Worm (Caenorhabditis elegans): ENCODE results near the gene aakb-1.

aakb-1 gene

ce11 chrX:13716313-13716712 is 39.3 kb upstream of the aakb-1 start (continued):
- TF ChIP-seq Y79H2A.3 (GFP tag; conservative IDR thresholded peaks at IDR 0.05) = no peak
- TF ChIP-seq lin-26 (GFP tag; IDR thresholded peaks at IDR 0.05) = peak; percentile 75; the same call in 1 of the 2 replicates
- TF ChIP-seq nhr-90 (tag; optimal IDR thresholded peaks at IDR 0.05) = peak; percentile 25
- no peak for TF ChIP-seq hlh-26 (GFP tag; conservative IDR thresholded peaks at IDR 0.05)
- TF ChIP-seq hmg-1.2 (GFP tag; IDR thresholded peaks at IDR 0.05) = peak; percentile 49
- TF ChIP-seq atf-7 (tag; optimal IDR thresholded peaks at IDR 0.05) = no peak
- TF ChIP-seq aptf-2 (GFP tag; conservative IDR thresholded peaks at IDR 0.05) = 0 out of 2 replicates have a peak, but pooled peaks have one; percentile 9
- no peak for TF ChIP-seq ceh-40 (GFP tag; IDR thresholded peaks at IDR 0.05)
- TF ChIP-seq nhr-27 (tag; optimal IDR thresholded peaks at IDR 0.05) = no peak
- TF ChIP-seq lag-1 (GFP tag; IDR thresholded peaks at IDR 0.05) = no peak
- peak; percentile 6 for TF ChIP-seq attf-5 (GFP tag; optimal IDR thresholded peaks at IDR 0.05)
- TF ChIP-seq ceh-100 (GFP tag; IDR thresholded peaks at IDR 0.05) = no peak
- TF ChIP-seq F49E8.2 (tag; optimal IDR thresholded peaks at IDR 0.05; ENCODE audit: insufficient read depth) = no peak
- TF ChIP-seq unc-62 (GFP tag; optimal IDR thresholded peaks at IDR 0.05) = no peak
- no peak for TF ChIP-seq B0035.1 (tag; optimal IDR thresholded peaks at IDR 0.05)
- TF ChIP-seq let-607 (tag; optimal IDR thresholded peaks at IDR 0.05) = peak in 1 of 2 experiments; percentile 41
- TF ChIP-seq snpc-1.1 (tag; optimal IDR thresholded peaks at IDR 0.05; ENCODE audit: insufficient read depth) = no peak
- no peak for TF ChIP-seq F52B5.7 (tag; optimal IDR thresholded peaks at IDR 0.05)
- TF ChIP-seq tbx-9 (tag; optimal IDR thresholded peaks at IDR 0.05; ENCODE audit: borderline replicate concordance) = no peak
- no peak for TF ChIP-seq repo-1 (tag; optimal IDR thresholded peaks at IDR 0.05)
- peak; percentile 11 for TF ChIP-seq nhr-80 (tag; optimal IDR thresholded peaks at IDR 0.05)
- TF ChIP-seq zim-3 (tag; optimal IDR thresholded peaks at IDR 0.05) = peak; percentile 31
- TF ChIP-seq ZK185.1 (tag; optimal IDR thresholded peaks at IDR 0.05; ENCODE audit: poor library complexity, severe bottlenecking) = peak; percentile 30
- TF ChIP-seq aptf-3 (GFP tag; IDR thresholded peaks at IDR 0.05) = no peak
- TF ChIP-seq F57C9.4 (tag; optimal IDR thresholded peaks at IDR 0.05) = no peak
- TF ChIP-seq nfya-2 (GFP tag; IDR thresholded peaks at IDR 0.05) = no peak
- TF ChIP-seq F22D6.2 (tag; optimal IDR thresholded peaks at IDR 0.05) = no peak
- peak; percentile 88 for TF ChIP-seq tbp1 (GFP tag; optimal IDR thresholded peaks at IDR 0.05)
- no peak for TF ChIP-seq nfya-1 (tag; optimal IDR thresholded peaks at IDR 0.05; ENCODE audit: borderline replicate concordance, insufficient read depth)
- TF ChIP-seq chd-7 (tag; optimal IDR thresholded peaks at IDR 0.05) = no peak
- TF ChIP-seq die-1 (tag; optimal IDR thresholded peaks at IDR 0.05) = peak; percentile 51
- TF ChIP-seq ztf-3 (GFP tag; optimal IDR thresholded peaks at IDR 0.05) = no peak
- TF ChIP-seq F55B11.4 (tag; optimal IDR thresholded peaks at IDR 0.05; ENCODE audit: borderline replicate concordance, insufficient read depth) = no peak
- no peak for TF ChIP-seq ztf-28 (GFP tag; IDR thresholded peaks at IDR 0.05)
- TF ChIP-seq Y53F4B.3 (GFP tag; IDR thresholded peaks at IDR 0.05) = no peak
- TF ChIP-seq C17E4.6 (GFP tag; IDR thresholded peaks at IDR 0.05) = no peak
- TF ChIP-seq rpc-1 (optimal IDR thresholded peaks at IDR 0.05) = peak; percentile 68
- peak; percentile 67 for TF ChIP-seq rpc-1 (tag; optimal IDR thresholded peaks at IDR 0.05)
- no peak for TF ChIP-seq egrh-3 (GFP tag; IDR thresholded peaks at IDR 0.05)
- no peak for TF ChIP-seq dpl-1 (GFP tag; optimal IDR thresholded peaks at IDR 0.05)
- TF ChIP-seq T07F8.4 (tag; optimal IDR thresholded peaks at IDR 0.05) = no peak
- TF ChIP-seq hsf-1 (GFP tag; IDR thresholded peaks at IDR 0.05) = no peak
- no peak for TF ChIP-seq mel-28 (tag; optimal IDR thresholded peaks at IDR 0.05; ENCODE audit: borderline replicate concordance)
- TF ChIP-seq K11D2.4 (GFP tag; IDR thresholded peaks at IDR 0.05) = no peak
- no peak for TF ChIP-seq him-1 (tag; optimal IDR thresholded peaks at IDR 0.05)
- no peak for TF ChIP-seq Y56A3A.18 (GFP tag; IDR thresholded peaks at IDR 0.05)
- 0 out of 2 replicates have a peak, but pooled peaks have one; percentile 29 for TF ChIP-seq hmg-20 (GFP tag; IDR thresholded peaks at IDR 0.05)
- no peak for TF ChIP-seq F33H1.4 (GFP tag; IDR thresholded peaks at IDR 0.05)
- TF ChIP-seq mes-4 (tag; optimal IDR thresholded peaks at IDR 0.05) = no peak
